Worm (Caenorhabditis elegans) whole organism, L1 larva: ENCODE data around the gene cox-6B.
A peak's percentile ranks its signal among the peaks of the same experiment; 100 is the strongest.

Experiments used
- C04F5.9 ChIP-seq: sonication (generic microtip); optimal IDR thresholded peaks from 2 replicates; lab custom pipeline; 2016; ENCODE audit warnings: missing genetic modification characterization, missing compliant biosample characterization
- F16B12.6 ChIP-seq: fragments of 150-350 bp; optimal IDR thresholded peaks from 2 replicates; lab custom pipeline; 2014; ENCODE audit warnings: missing biosample characterization, missing genetic modification characterization
- aha-1 ChIP-seq: fragments of 150-350 bp; optimal IDR thresholded peaks from 2 replicates; lab custom pipeline; 2014; ENCODE audit warnings: missing biosample characterization, missing genetic modification characterization
- aly-2 ChIP-seq: fragments of 150-350 bp; optimal IDR thresholded peaks from 2 replicates; lab custom pipeline; 2014; ENCODE audit warnings: missing biosample characterization, missing genetic modification characterization
- blmp-1 ChIP-seq: fragments of 150-350 bp; optimal IDR thresholded peaks from 2 replicates; lab custom pipeline; 2014; ENCODE audit warnings: missing biosample characterization, missing genetic modification characterization
- ceh-63 ChIP-seq: fragments of 200-800 bp; sonication (Bioruptor generic); optimal IDR thresholded peaks from 2 replicates; lab custom pipeline; 2018; ENCODE audit warnings: mild to moderate bottlenecking, missing genetic modification characterization, missing compliant biosample characterization
- ceh-8 ChIP-seq: fragments of 200-800 bp; sonication (Bioruptor generic); optimal IDR thresholded peaks from 2 replicates; lab custom pipeline; 2018; ENCODE audit warnings: mild to moderate bottlenecking, missing genetic modification characterization, moderate library complexity, missing compliant biosample characterization
- ceh-88 ChIP-seq: fragments of 200-800 bp; sonication (Bioruptor generic); IDR thresholded peaks from 2 replicates; pipeline ENCODE4 v1.3.6; 2022; ENCODE audit warnings: missing genetic modification characterization, missing compliant biosample characterization
- ceh-90 ChIP-seq: sonication (generic microtip); optimal IDR thresholded peaks from 2 replicates; lab custom pipeline; 2016; ENCODE audit warnings: missing genetic modification characterization, missing compliant biosample characterization
- ces-1 ChIP-seq: fragments of 150-350 bp; optimal IDR thresholded peaks from 2 replicates; lab custom pipeline; 2014; ENCODE audit warnings: missing biosample characterization, missing genetic modification reagents, missing genetic modification characterization
- egl-13 ChIP-seq: sonication (generic microtip); optimal IDR thresholded peaks from 2 replicates; lab custom pipeline; 2016; ENCODE audit warnings: missing genotype, missing genetic modification reagents, missing genetic modification characterization, missing compliant biosample characterization
- elt-2 ChIP-seq: sonication (generic microtip); optimal IDR thresholded peaks from 2 replicates; lab custom pipeline; 2016; ENCODE audit warnings: missing genetic modification characterization, mild to moderate bottlenecking, inconsistent platforms, missing compliant biosample characterization, missing genetic modification reagents
- elt-3 ChIP-seq, 6 experiments: fragments of 150-350 bp in 1 of 6; sonication (generic microtip); optimal IDR thresholded peaks; 2 replicates each; lab custom pipeline; 2017 to 2018; ENCODE audit warnings: missing biosample characterization in 6 of 6, missing genetic modification characterization in 6 of 6, inconsistent platforms in 1 of 6
- fkh-4 ChIP-seq: sonication (generic microtip); optimal IDR thresholded peaks from 2 replicates; lab custom pipeline; 2016; ENCODE audit warnings: missing compliant biosample characterization, missing genetic modification characterization, borderline replicate concordance
- fos-1 ChIP-seq: fragments of 150-350 bp; optimal IDR thresholded peaks from 2 replicates; lab custom pipeline; 2014; ENCODE audit warnings: missing biosample characterization, missing genetic modification characterization
- grh-1 ChIP-seq: fragments of 200-800 bp; sonication (Bioruptor generic); IDR thresholded peaks from 2 replicates; pipeline ENCODE4 v1.3.6; 2022; ENCODE audit warnings: missing genetic modification reagents, missing genetic modification characterization, missing compliant biosample characterization
- hlh-4 ChIP-seq: sonication (generic microtip); optimal IDR thresholded peaks from 2 replicates; lab custom pipeline; 2016; ENCODE audit warnings: mild to moderate bottlenecking, missing genetic modification characterization, missing compliant biosample characterization
- lin-13 ChIP-seq: fragments of 150-350 bp; optimal IDR thresholded peaks from 2 replicates; lab custom pipeline; 2014; ENCODE audit warnings: missing biosample characterization, missing genetic modification reagents, missing genetic modification characterization
- lin-14 ChIP-seq: fragments of 200-800 bp; sonication (Bioruptor generic); optimal IDR thresholded peaks from 2 replicates; lab custom pipeline; 2018; ENCODE audit warnings: mild to moderate bottlenecking, missing genetic modification characterization, moderate library complexity, missing compliant biosample characterization
- lin-35 ChIP-seq, 2 experiments: fragments of 150-350 bp; optimal IDR thresholded peaks; 2 replicates each; lab custom pipeline; 2014; ENCODE audit warnings: missing biosample characterization in 2 of 2, missing genetic modification characterization in 2 of 2, missing genetic modification reagents in 2 of 2
- lsy-2 ChIP-seq, 2 experiments: fragments of 150-350 bp; optimal IDR thresholded peaks; 2 replicates each; lab custom pipeline; 2014; ENCODE audit warnings: missing biosample characterization in 2 of 2, missing genetic modification characterization in 2 of 2
- mab-9 ChIP-seq: fragments of 200-800 bp; sonication (Bioruptor generic); IDR thresholded peaks from 2 replicates; pipeline ENCODE4 v1.3.6; 2022; ENCODE audit warnings: missing genetic modification reagents, missing genetic modification characterization, missing compliant biosample characterization
- mdl-1 ChIP-seq, 2 experiments: fragments of 150-350 bp; optimal IDR thresholded peaks; 2 replicates each; lab custom pipeline; 2014 to 2017; ENCODE audit warnings: missing biosample characterization in 2 of 2, missing genetic modification characterization in 2 of 2, inconsistent platforms in 1 of 2
- mef-2 ChIP-seq: fragments of 150-350 bp; optimal IDR thresholded peaks from 2 replicates; lab custom pipeline; 2014; ENCODE audit warnings: missing biosample characterization, missing genetic modification characterization
- nhr-12 ChIP-seq: sonication (generic microtip); optimal IDR thresholded peaks from 2 replicates; lab custom pipeline; 2017; ENCODE audit warnings: missing biosample characterization, missing genetic modification characterization
- nhr-237 ChIP-seq: fragments of 150-350 bp; optimal IDR thresholded peaks from 2 replicates; lab custom pipeline; 2014; ENCODE audit warnings: missing biosample characterization, missing genetic modification characterization
- nhr-47 ChIP-seq: sonication (generic microtip); optimal IDR thresholded peaks from 2 replicates; lab custom pipeline; 2016; ENCODE audit warnings: mild to moderate bottlenecking, missing genetic modification characterization, moderate library complexity, missing compliant biosample characterization
- nhr-71 ChIP-seq: sonication (generic microtip); optimal IDR thresholded peaks from 2 replicates; lab custom pipeline; 2016; ENCODE audit warnings: mild to moderate bottlenecking, missing genetic modification characterization, moderate library complexity, missing compliant biosample characterization
- nhr-84 ChIP-seq: sonication (generic microtip); optimal IDR thresholded peaks from 2 replicates; lab custom pipeline; 2017; ENCODE audit warnings: missing biosample characterization, missing genetic modification characterization
- nhr-85 ChIP-seq: sonication (generic microtip); peaks from one replicate; lab custom pipeline; 2016; ENCODE audit warnings: missing genetic modification characterization, inconsistent platforms, missing compliant biosample characterization
- nhr-90 ChIP-seq: sonication (generic microtip); optimal IDR thresholded peaks from 2 replicates; lab custom pipeline; 2016; ENCODE audit warnings: mild to moderate bottlenecking, missing genetic modification characterization, missing compliant biosample characterization; ENCODE audit not compliant: poor library complexity
- pag-3 ChIP-seq: sonication (generic microtip); optimal IDR thresholded peaks from 2 replicates; lab custom pipeline; 2017; ENCODE audit warnings: missing genetic modification characterization, mild to moderate bottlenecking, missing compliant biosample characterization, antibody characterized with exemption, borderline replicate concordance; ENCODE audit not compliant: insufficient read depth
- rnt-1 ChIP-seq: sonication (generic microtip); optimal IDR thresholded peaks from 2 replicates; lab custom pipeline; 2016; ENCODE audit warnings: mild to moderate bottlenecking, missing genetic modification characterization, moderate library complexity, missing compliant biosample characterization
- snu-23 ChIP-seq: sonication (generic microtip); optimal IDR thresholded peaks from 2 replicates; lab custom pipeline; 2016; ENCODE audit warnings: missing genetic modification characterization, missing compliant biosample characterization
- swsn-7 ChIP-seq: sonication (generic microtip); optimal IDR thresholded peaks from 2 replicates; lab custom pipeline; 2016; ENCODE audit warnings: missing genetic modification characterization, missing compliant biosample characterization
- tbx-2 ChIP-seq: sonication (generic microtip); optimal IDR thresholded peaks from 2 replicates; lab custom pipeline; 2016; ENCODE audit warnings: missing genetic modification characterization, missing compliant biosample characterization
- tlp-1 ChIP-seq: fragments of 150-350 bp; optimal IDR thresholded peaks from 2 replicates; lab custom pipeline; 2014; ENCODE audit warnings: missing biosample characterization, missing genetic modification characterization
- unc-130 ChIP-seq: fragments of 150-350 bp; optimal IDR thresholded peaks from 2 replicates; lab custom pipeline; 2017; ENCODE audit warnings: missing biosample characterization, missing genetic modification characterization, inconsistent platforms
- unc-30 ChIP-seq: sonication (generic microtip); optimal IDR thresholded peaks from 2 replicates; lab custom pipeline; 2017; ENCODE audit warnings: missing biosample characterization, missing genetic modification characterization
- unc-86 ChIP-seq: sonication (generic microtip); optimal IDR thresholded peaks from 2 replicates; lab custom pipeline; 2016; ENCODE audit warnings: missing genetic modification characterization, missing compliant biosample characterization
- unc-98 ChIP-seq: fragments of 200-800 bp; sonication (Bioruptor generic); IDR thresholded peaks from 2 replicates; pipeline ENCODE4 v1.3.6; 2022; ENCODE audit warnings: missing genetic modification characterization, missing compliant biosample characterization
- vab-15 ChIP-seq: sonication (generic microtip); optimal IDR thresholded peaks from 2 replicates; lab custom pipeline; 2017; ENCODE audit warnings: missing genotype, mild to moderate bottlenecking, missing genetic modification characterization, missing compliant biosample characterization
- zip-4 ChIP-seq: fragments of 200-800 bp; sonication (Bioruptor generic); optimal IDR thresholded peaks from 2 replicates; lab custom pipeline; 2018; ENCODE audit warnings: mild to moderate bottlenecking, missing genetic modification characterization, moderate library complexity, missing compliant biosample characterization

cox-6B gene

DNA sequence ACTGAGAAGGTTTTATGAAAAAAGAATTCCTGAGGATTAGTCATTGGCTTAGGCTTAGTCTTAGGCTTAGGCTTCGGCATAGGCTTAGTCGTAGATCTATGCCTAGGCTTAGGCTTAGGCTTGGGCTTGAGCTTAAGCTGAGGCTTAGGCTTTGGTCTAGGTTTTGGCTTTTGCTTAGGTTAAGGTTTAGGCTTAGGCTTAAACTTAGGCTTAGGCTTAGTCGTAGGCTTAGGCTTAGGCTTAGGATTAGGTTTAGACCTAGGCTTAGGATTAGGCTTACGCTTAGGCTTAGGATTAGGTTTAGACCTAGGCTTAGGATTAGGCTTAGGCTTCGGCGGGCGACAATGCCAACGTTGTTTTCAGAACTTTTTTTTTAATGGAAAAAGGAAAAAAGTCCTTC lies 24.0 kb upstream of the cox-6B start:
- no peak for TF ChIP-seq ces-1
- TF ChIP-seq C04F5.9, result no peak
- no peak for TF ChIP-seq fkh-4 (tag; lab: Kevin White, UChicago)
- no peak for TF ChIP-seq nhr-12 (tag; lab: Kevin White, UChicago)
- TF ChIP-seq pag-3 (tag; lab: Kevin White, UChicago), result no peak
- no peak for TF ChIP-seq tlp-1 (tag; lab: Kevin White, UChicago)
- no peak for TF ChIP-seq ceh-63 (GFP tag; lab: Kevin White, UChicago)
- TF ChIP-seq blmp-1, result no peak
- no peak for TF ChIP-seq ceh-88
- TF ChIP-seq hlh-4, result no peak
- TF ChIP-seq elt-3 (tag; optimal IDR thresholded peaks at IDR 0.05; lab: Kevin White, UChicago), result no peak
- no peak for TF ChIP-seq lin-35 (GFP tag; optimal IDR thresholded peaks at IDR 0.05; lab: Kevin White, UChicago)
- no peak for TF ChIP-seq unc-30 (tag; lab: Kevin White, UChicago)
- TF ChIP-seq rnt-1 (tag; lab: Kevin White, UChicago), result no peak
- no peak for TF ChIP-seq mdl-1 (tag; optimal IDR thresholded peaks at IDR 0.05; lab: Kevin White, UChicago)
- no peak for TF ChIP-seq nhr-90
- TF ChIP-seq, all 84 proteins: peak for 0

DNA sequence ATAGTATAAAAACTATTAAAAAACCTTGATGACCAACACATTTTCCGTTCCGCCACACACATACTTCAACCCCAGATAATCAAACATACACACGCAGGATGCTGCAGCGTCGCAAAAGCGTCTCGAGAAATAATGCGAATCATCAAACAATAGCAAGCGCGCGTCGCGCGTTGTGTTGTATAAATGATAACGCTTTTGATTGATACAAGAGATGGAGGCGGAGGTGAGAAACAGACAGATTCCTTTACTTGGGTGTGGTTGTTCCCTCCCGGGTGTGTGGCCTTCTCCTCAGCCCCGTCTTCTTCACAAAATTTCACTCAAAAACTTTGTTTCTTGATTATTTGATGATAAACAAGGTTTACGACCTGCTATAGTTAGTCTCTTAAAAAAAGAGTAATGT lies 23.4 kb upstream of the cox-6B start:
- TF ChIP-seq nhr-85 (tag; lab: Kevin White, UChicago) (peak; percentile 71), elt-2 (tag; lab: Kevin White, UChicago) (peak; percentile 14), hlh-4 (no peak), snu-23 (peak; percentile 34), lin-14 (GFP tag; lab: Kevin White, UChicago) (peak; percentile 64), lin-35 (GFP tag; optimal IDR thresholded peaks at IDR 0.05; lab: Kevin White, UChicago) (peak in 1 of 2 experiments; percentile 38), elt-3 (tag; optimal IDR thresholded peaks at IDR 0.05; lab: Kevin White, UChicago) (peak in 3 of 6 experiments; percentile 49 to 76 (median 67)), aly-2 (no peak)

DNA sequence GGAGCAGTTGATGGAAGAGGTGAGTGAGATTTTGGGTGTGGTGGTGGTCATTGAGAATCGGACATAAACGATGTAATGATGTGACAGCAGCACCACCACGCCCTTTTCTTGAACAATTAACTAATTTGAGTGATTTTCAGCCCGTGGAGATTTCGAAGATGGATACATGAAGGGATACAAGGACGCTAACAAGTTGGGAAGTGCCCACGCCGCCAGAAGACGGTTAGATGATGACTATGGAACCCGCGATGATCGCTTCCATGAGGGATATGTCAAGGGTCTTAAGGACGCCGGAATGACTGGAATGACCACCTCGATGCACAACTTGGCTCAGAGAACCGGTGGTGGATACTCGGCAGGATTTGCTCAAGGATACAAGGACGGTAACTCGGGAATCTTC lies 21.4 kb upstream of the cox-6B start:
- no peak for TF ChIP-seq ceh-8 (GFP tag; lab: Kevin White, UChicago)
- no peak for TF ChIP-seq nhr-85 (tag; lab: Kevin White, UChicago)
- TF ChIP-seq ceh-88, result no peak
- no peak for TF ChIP-seq lsy-2 (tag; optimal IDR thresholded peaks at IDR 0.05; lab: Kevin White, UChicago)
- no peak for TF ChIP-seq nhr-237
- TF ChIP-seq hlh-4, result no peak
- no peak for TF ChIP-seq fos-1 (tag; lab: Kevin White, UChicago)
- no peak for TF ChIP-seq mab-9
- TF ChIP-seq nhr-71 (tag; lab: Kevin White, UChicago), result no peak
- no peak for TF ChIP-seq mef-2
- no peak for TF ChIP-seq unc-98 (GFP tag; lab: Robert Waterston, UW)
- no peak for TF ChIP-seq grh-1
- TF ChIP-seq swsn-7, result no peak
- no peak for TF ChIP-seq ceh-90 (tag; lab: Kevin White, UChicago)
- no peak for TF ChIP-seq unc-86 (tag; lab: Kevin White, UChicago)

DNA sequence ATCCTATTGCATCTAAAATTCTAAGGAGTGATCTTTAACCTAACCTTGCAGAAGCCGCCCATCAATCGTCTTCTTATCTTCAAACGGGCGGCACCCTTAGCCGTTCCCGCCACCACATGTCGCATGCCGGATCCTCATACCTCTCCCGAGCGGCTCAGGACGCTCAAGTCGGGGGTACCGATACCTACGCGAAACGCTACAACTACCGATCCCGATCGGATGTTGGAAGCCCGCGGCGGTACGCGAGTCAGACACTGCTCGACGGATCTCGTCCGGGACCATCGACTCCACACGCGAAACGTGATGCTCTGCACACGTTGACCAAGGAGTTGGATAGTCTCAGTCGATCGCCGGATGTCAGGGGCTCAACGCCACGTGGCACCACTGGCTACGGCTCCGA lies 20.1 kb upstream of the cox-6B start:
- TF ChIP-seq ceh-63 (GFP tag; lab: Kevin White, UChicago), result no peak
- no peak for TF ChIP-seq nhr-47
- TF ChIP-seq aha-1 (tag; lab: Kevin White, UChicago), result no peak
- no peak for TF ChIP-seq nhr-84 (tag; lab: Kevin White, UChicago)
- TF ChIP-seq lin-13 (GFP tag; lab: Kevin White, UChicago), result no peak
- no peak for TF ChIP-seq fkh-4 (tag; lab: Kevin White, UChicago)
- TF ChIP-seq vab-15, result no peak
- TF ChIP-seq zip-4 (GFP tag; lab: Kevin White, UChicago), result no peak
- no peak for TF ChIP-seq rnt-1 (tag; lab: Kevin White, UChicago)
- TF ChIP-seq nhr-90, result no peak
- no peak for TF ChIP-seq nhr-71 (tag; lab: Kevin White, UChicago)
- no peak for TF ChIP-seq mdl-1 (tag; optimal IDR thresholded peaks at IDR 0.05; lab: Kevin White, UChicago)
- TF ChIP-seq tbx-2 (tag; lab: Kevin White, UChicago), result no peak
- no peak for TF ChIP-seq unc-130 (tag; lab: Kevin White, UChicago)
- no peak for TF ChIP-seq egl-13 (tag; lab: Kevin White, UChicago)
- no peak for TF ChIP-seq F16B12.6 (tag; lab: Kevin White, UChicago)
